Worm (Caenorhabditis elegans) whole organism, L4/young adult: ENCODE data around the gene T12A7.10.

Source experiments
- W03F9.2 ChIP-seq: fragments of 150-350 bp; optimal IDR thresholded peaks from 2 replicates; lab custom pipeline; 2014; ENCODE audit warnings: missing biosample characterization, missing genetic modification characterization
- him-1 ChIP-seq: sonication (generic microtip); optimal IDR thresholded peaks from 2 replicates; lab custom pipeline; 2016; ENCODE audit warnings: missing genotype, missing genetic modification reagents, missing genetic modification characterization, missing compliant biosample characterization

DNA sequence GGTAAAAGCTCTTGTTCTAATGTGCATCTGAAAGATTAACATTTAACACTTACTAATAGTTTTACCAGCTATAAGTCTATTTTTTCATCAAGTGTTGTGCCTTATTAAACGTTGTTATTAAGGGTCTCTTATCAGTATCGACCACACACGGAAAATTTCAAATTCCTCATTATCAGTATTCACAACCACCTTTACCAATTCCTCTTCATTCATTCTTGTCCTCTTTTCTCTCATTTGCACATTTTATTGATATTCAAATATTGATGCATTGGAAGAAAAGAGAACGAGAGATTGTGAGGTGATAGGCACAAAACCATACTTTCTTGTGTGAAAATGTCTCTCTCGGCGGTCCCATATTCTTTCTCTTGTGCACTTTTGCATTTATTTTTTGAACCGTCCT lies 33.0 kb downstream of the T12A7.10 start:
- TF ChIP-seq W03F9.2 (no peak), him-1 (tag; lab: Kevin White, UChicago) (no peak)
